Worm (Caenorhabditis elegans) whole organism, L3 larva: ENCODE data around the gene puf-5.

Source experiments
- R02D3.7 ChIP-seq: fragments of 150-350 bp; optimal IDR thresholded peaks from 2 replicates; lab custom pipeline; 2014; ENCODE audit warnings: missing biosample characterization, missing genetic modification characterization
- fkh-10 ChIP-seq: sonication (generic microtip); optimal IDR thresholded peaks from 2 replicates; lab custom pipeline; 2017; ENCODE audit warnings: missing biosample characterization, missing genetic modification reagents, missing genetic modification characterization
- lin-39 ChIP-seq: fragments of 150-350 bp; optimal IDR thresholded peaks from 2 replicates; lab custom pipeline; 2018; ENCODE audit warnings: missing biosample characterization, missing genetic modification reagents, missing genetic modification characterization
- nfya-1 ChIP-seq: sonication (generic microtip); optimal IDR thresholded peaks from 2 replicates; lab custom pipeline; 2017; ENCODE audit warnings: missing genetic modification characterization, mild to moderate bottlenecking, missing compliant biosample characterization, antibody characterized with exemption, moderate library complexity; ENCODE audit not compliant: insufficient read depth
- nhr-11 ChIP-seq: fragments of 150-350 bp; optimal IDR thresholded peaks from 2 replicates; lab custom pipeline; 2014; ENCODE audit warnings: missing biosample characterization, missing genetic modification characterization
- nhr-12 ChIP-seq: fragments of 150-350 bp; optimal IDR thresholded peaks from 2 replicates; lab custom pipeline; 2014; ENCODE audit warnings: missing biosample characterization, missing genetic modification characterization
- nhr-23 ChIP-seq: fragments of 150-350 bp; optimal IDR thresholded peaks from 2 replicates; lab custom pipeline; 2014; ENCODE audit warnings: missing biosample characterization, missing genetic modification reagents, missing genetic modification characterization
- nhr-237 ChIP-seq: fragments of 150-350 bp; optimal IDR thresholded peaks from 2 replicates; lab custom pipeline; 2014; ENCODE audit warnings: missing biosample characterization, missing genetic modification characterization
- nhr-76 ChIP-seq: fragments of 150-350 bp; sonication (generic microtip); optimal IDR thresholded peaks from 5 replicates; lab custom pipeline; 2014; ENCODE audit warnings: missing biosample characterization, missing genetic modification characterization
- nhr-77 ChIP-seq: fragments of 150-350 bp; optimal IDR thresholded peaks from 2 replicates; lab custom pipeline; 2014; ENCODE audit warnings: missing biosample characterization, missing genetic modification characterization
- pha-4 ChIP-seq: fragments of 150-350 bp; optimal IDR thresholded peaks from 2 replicates; lab custom pipeline; 2014; ENCODE audit warnings: missing biosample characterization, missing genetic modification reagents, missing genetic modification characterization
- snpc-4 ChIP-seq: fragments of 150-350 bp; optimal IDR thresholded peaks from 2 replicates; lab custom pipeline; 2014; ENCODE audit warnings: missing biosample characterization, missing genetic modification characterization
- unc-62 ChIP-seq: fragments of 150-350 bp; sonication (generic microtip); optimal IDR thresholded peaks from 4 replicates; lab custom pipeline; 2014; ENCODE audit warnings: missing biosample characterization, missing genetic modification reagents, missing genetic modification characterization
- ztf-11 ChIP-seq: fragments of 150-350 bp; optimal IDR thresholded peaks from 2 replicates; lab custom pipeline; 2014; ENCODE audit warnings: missing biosample characterization, missing genetic modification characterization

DNA sequence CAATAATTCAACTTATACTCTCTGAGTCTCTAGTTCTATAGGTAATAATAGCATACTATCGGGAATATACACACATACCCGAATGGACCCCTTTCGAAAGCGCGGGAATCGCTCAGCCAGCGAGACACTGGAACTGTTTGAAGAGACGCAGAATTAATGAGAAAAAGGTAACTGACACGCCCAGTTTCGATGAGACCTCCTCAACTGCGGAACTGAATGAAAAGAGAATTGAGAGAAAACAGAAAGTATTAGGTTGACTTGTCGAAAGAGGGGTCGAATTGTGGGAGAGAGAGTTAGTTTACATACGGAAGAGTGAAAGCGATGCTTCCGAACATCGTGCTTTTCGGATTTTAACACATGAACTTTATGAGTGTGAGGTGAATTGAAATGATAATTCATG is 43.3 kb upstream of the puf-5 start:
- TF ChIP-seq snpc-4 (no peak), ztf-11 (tag; lab: Kevin White, UChicago) (no peak), nhr-11 (tag; lab: Kevin White, UChicago) (no peak), nfya-1 (tag; lab: Kevin White, UChicago) (no peak), unc-62 (GFP tag; lab: Kevin White, UChicago) (no peak), nhr-12 (no peak), pha-4 (tag; lab: Kevin White, UChicago) (peak; percentile 20), R02D3.7 (tag; lab: Kevin White, UChicago) (no peak), nhr-23 (tag; lab: Kevin White, UChicago) (peak; percentile 39), fkh-10 (GFP tag; lab: Kevin White, UChicago) (no peak), nhr-76 (tag; lab: Kevin White, UChicago) (no peak), lin-39 (tag; lab: Kevin White, UChicago) (no peak), nhr-77 (tag; lab: Kevin White, UChicago) (no peak), nhr-237 (tag; lab: Kevin White, UChicago) (no peak)
